Fruit fly (Drosophila melanogaster): ENCODE results near the gene sn.

sn gene

dm6 chrX:7968215-7968799 lies 4.5 kb downstream of the sn start, which contains the start of gene sws (continued):
- no peak for TF ChIP-seq al (GFP tag; IDR thresholded peaks at IDR 0.05)
- TF ChIP-seq bowl (GFP tag; IDR thresholded peaks at IDR 0.05), result no peak
- TF ChIP-seq D (optimal IDR thresholded peaks at IDR 0.05), result no peak
- TF ChIP-seq D (GFP tag; optimal IDR thresholded peaks at IDR 0.05), result no peak
- TF ChIP-seq nom (GFP tag; optimal IDR thresholded peaks at IDR 0.05), result no peak
- TF ChIP-seq HHEX (GFP tag; optimal IDR thresholded peaks at IDR 0.05), result peak; percentile 38
- TF ChIP-seq CG12299 (tag; optimal IDR thresholded peaks at IDR 0.05), result no peak
- TF ChIP-seq CG17361 (GFP tag; IDR thresholded peaks at IDR 0.05), result peak; percentile 67
- TF ChIP-seq CG1602 (GFP tag; optimal IDR thresholded peaks at IDR 0.05), result peak; percentile 28
- no peak for TF ChIP-seq HLH3B (GFP tag; IDR thresholded peaks at IDR 0.05)
- TF ChIP-seq Ets97D (GFP tag; optimal IDR thresholded peaks at IDR 0.05), result peak; percentile 40
- peak; percentile 74 for TF ChIP-seq BEAF-32 (GFP tag; optimal IDR thresholded peaks at IDR 0.05)
- no peak for TF ChIP-seq lov (optimal IDR thresholded peaks at IDR 0.05)
- no peak for TF ChIP-seq lov (GFP tag; IDR thresholded peaks at IDR 0.05)
- peak in 1 of 2 experiments; percentile 64 for TF ChIP-seq Hr51 (GFP tag; optimal IDR thresholded peaks at IDR 0.05)
- TF ChIP-seq HLHmδ (GFP tag; optimal IDR thresholded peaks at IDR 0.05), result no peak
- peak; percentile 29 for TF ChIP-seq CG18619 (GFP tag; optimal IDR thresholded peaks at IDR 0.05)
- no peak for TF ChIP-seq Hsf (GFP tag; optimal IDR thresholded peaks at IDR 0.05)
- peak; percentile 59 for TF ChIP-seq inv (GFP tag; IDR thresholded peaks at IDR 0.05; ENCODE audit: partially characterized antibody)
- TF ChIP-seq CG17612 (GFP tag; IDR thresholded peaks at IDR 0.05), result no peak
- TF ChIP-seq CG1832 (GFP tag; optimal IDR thresholded peaks at IDR 0.05), result no peak
- no peak for TF ChIP-seq CG15011 (GFP tag; optimal IDR thresholded peaks at IDR 0.05)
- TF ChIP-seq jumu (GFP tag; optimal IDR thresholded peaks at IDR 0.05), result no peak
- no peak for TF ChIP-seq CG4730 (GFP tag; IDR thresholded peaks at IDR 0.05)
- TF ChIP-seq CG6791 (GFP tag; IDR thresholded peaks at IDR 0.05; ENCODE audit: partially characterized antibody), result peak; percentile 75; the same call in 2 of the 3 replicates
- TF ChIP-seq ssp (GFP tag; IDR thresholded peaks at IDR 0.05), result no peak
- TF ChIP-seq CG11560 (tag; IDR thresholded peaks at IDR 0.05), result no peak
- no peak for TF ChIP-seq tgo (GFP tag; IDR thresholded peaks at IDR 0.05)
- no peak for TF ChIP-seq pros (GFP tag; optimal IDR thresholded peaks at IDR 0.05)
- no peak for TF ChIP-seq CG12219 (GFP tag; optimal IDR thresholded peaks at IDR 0.05)
- TF ChIP-seq CG42726 (GFP tag; IDR thresholded peaks at IDR 0.05; ENCODE audit: partially characterized antibody), result no peak
- no peak for TF ChIP-seq Trl (optimal IDR thresholded peaks at IDR 0.05)
- no peak for TF ChIP-seq Trl (GFP tag; optimal IDR thresholded peaks at IDR 0.05)
- no peak for TF ChIP-seq CG3995 (GFP tag; optimal IDR thresholded peaks at IDR 0.05)
- TF ChIP-seq odd (GFP tag; optimal IDR thresholded peaks at IDR 0.05), result no peak
- TF ChIP-seq ERR (GFP tag; optimal IDR thresholded peaks at IDR 0.05), result no peak
- TF ChIP-seq CG10959 (GFP tag; IDR thresholded peaks at IDR 0.05), result no peak
- peak; percentile 63 for TF ChIP-seq CG13775 (GFP tag; optimal IDR thresholded peaks at IDR 0.05)
- TF ChIP-seq PHDP (tag; optimal IDR thresholded peaks at IDR 0.05), result peak; percentile 53
- peak; percentile 51 for TF ChIP-seq pzg (GFP tag; optimal IDR thresholded peaks at IDR 0.05)
- TF ChIP-seq D19A (tag; optimal IDR thresholded peaks at IDR 0.05), result peak; percentile 17
- TF ChIP-seq CG1603 (tag; optimal IDR thresholded peaks at IDR 0.05), result peak; percentile 47
- TF ChIP-seq chm (GFP tag; IDR thresholded peaks at IDR 0.05), result no peak
- no peak for TF ChIP-seq ftz-f1 (GFP tag; optimal IDR thresholded peaks at IDR 0.05)
- TF ChIP-seq CG8924 (tag; optimal IDR thresholded peaks at IDR 0.05), result peak; percentile 45
- TF ChIP-seq ewg (GFP tag; optimal IDR thresholded peaks at IDR 0.05), result no peak
- no peak for TF ChIP-seq Lim3 (GFP tag; IDR thresholded peaks at IDR 0.05)
- peak; percentile 53 for TF ChIP-seq Sox102F (GFP tag; optimal IDR thresholded peaks at IDR 0.05)
- peak; percentile 41; the same call in 1 of the 2 replicates for TF ChIP-seq nerfin-2 (GFP tag; IDR thresholded peaks at IDR 0.05; ENCODE audit: partially characterized antibody)
- no peak for TF ChIP-seq emc (GFP tag; optimal IDR thresholded peaks at IDR 0.05)
- TF ChIP-seq Awh (GFP tag; IDR thresholded peaks at IDR 0.05), result no peak

All from whole organism, embryonic.